Fruit fly (Drosophila melanogaster) whole organism, embryonic: Measurements from ENCODE around the gene GstD8.

Experiments
- Awh ChIP-seq: fragments of 200-800 bp; sonication (Bioruptor generic); IDR thresholded peaks from 2 replicates; pipeline ENCODE4, ENCODE4 v1.3.6; 2022; ENCODE audit warnings: missing biosample characterization, missing genetic modification characterization
- BEAF-32 ChIP-seq: fragments of 200-800 bp; sonication (Bioruptor generic); optimal IDR thresholded peaks from 3 replicates; lab custom pipeline; 2017; ENCODE audit warnings: missing biosample characterization, missing genetic modification characterization, mild to moderate bottlenecking, moderate library complexity, missing genetic modification reagents
- CG11247 ChIP-seq: fragments of 200-800 bp; sonication (Bioruptor generic); IDR thresholded peaks from 2 replicates; pipeline ENCODE4 v1.3.6; 2022; ENCODE audit warnings: missing biosample characterization, missing genetic modification characterization
- CG11695 ChIP-seq: fragments of 200-800 bp; sonication (Bioruptor generic); IDR thresholded peaks from 3 replicates; pipeline ENCODE4 v1.3.6; 2022; ENCODE audit warnings: missing biosample characterization, missing genetic modification characterization
- CG12744 ChIP-seq: fragments of 200-800 bp; sonication (Bioruptor generic); optimal IDR thresholded peaks from 2 replicates; lab custom pipeline; 2016; ENCODE audit warnings: missing biosample characterization, missing genetic modification characterization
- CG15479 ChIP-seq: fragments of 200-800 bp; sonication (Bioruptor generic); optimal IDR thresholded peaks from 3 replicates; lab custom pipeline; 2019; ENCODE audit warnings: missing biosample characterization, mild to moderate bottlenecking, missing genetic modification characterization, moderate library complexity
- CG1603 ChIP-seq: fragments of 200-800 bp; sonication (Bioruptor generic); optimal IDR thresholded peaks from 2 replicates; lab custom pipeline; 2019; ENCODE audit warnings: missing biosample characterization, mild to moderate bottlenecking, missing genetic modification characterization, moderate library complexity
- CG16813 ChIP-seq: fragments of 200-800 bp; sonication (Bioruptor generic); IDR thresholded peaks from 3 replicates; pipeline ENCODE4 v1.3.6; 2022; ENCODE audit warnings: missing biosample characterization, missing genetic modification characterization; ENCODE audit not compliant: partially characterized antibody
- CG3281 ChIP-seq: fragments of 200-800 bp; sonication (Bioruptor generic); optimal IDR thresholded peaks from 3 replicates; lab custom pipeline; 2017; ENCODE audit warnings: missing biosample characterization, mild to moderate bottlenecking, missing genetic modification characterization
- CG34224 ChIP-seq: fragments of 200-800 bp; sonication (Bioruptor generic); IDR thresholded peaks from 3 replicates; pipeline ENCODE4 v1.3.6; 2022; ENCODE audit warnings: missing biosample characterization, missing genetic modification characterization; ENCODE audit not compliant: partially characterized antibody
- CG4707 ChIP-seq: fragments of 200-800 bp; sonication (Bioruptor generic); optimal IDR thresholded peaks from 2 replicates; lab custom pipeline; 2018; ENCODE audit warnings: missing biosample characterization, mild to moderate bottlenecking, missing genetic modification characterization, moderate library complexity
- CG8290 ChIP-seq, 3 experiments: fragments of 200-800 bp; sonication (Bioruptor generic); optimal IDR thresholded peaks; 2 replicates each; lab custom pipeline; 2016 to 2019; ENCODE audit warnings: missing biosample characterization in 3 of 3, missing genetic modification characterization in 3 of 3, mild to moderate bottlenecking in 2 of 3, moderate library complexity in 1 of 3
- CG8765 ChIP-seq: fragments of 200-800 bp; sonication (Bioruptor generic); IDR thresholded peaks from 2 replicates; pipeline ENCODE4 v1.3.6; 2022; ENCODE audit warnings: missing biosample characterization, missing genetic modification characterization
- CG9797 ChIP-seq: fragments of 200-800 bp; sonication (Bioruptor generic); optimal IDR thresholded peaks from 3 replicates; lab custom pipeline; 2018; ENCODE audit warnings: missing biosample characterization, mild to moderate bottlenecking, missing genetic modification characterization
- CHES-1-like ChIP-seq: fragments of 200-800 bp; sonication (Bioruptor generic); optimal IDR thresholded peaks from 2 replicates; lab custom pipeline; 2016; ENCODE audit warnings: missing biosample characterization, missing genetic modification characterization
- CTCF ChIP-seq: fragments of 200-800 bp; sonication (Bioruptor generic); optimal IDR thresholded peaks from 2 replicates; lab custom pipeline; 2017; ENCODE audit warnings: missing biosample characterization, mild to moderate bottlenecking, missing genetic modification characterization, moderate library complexity
- CoRest ChIP-seq: fragments of 200-800 bp; sonication (Bioruptor generic); optimal IDR thresholded peaks from 3 replicates; lab custom pipeline; 2018; ENCODE audit warnings: missing biosample characterization, mild to moderate bottlenecking, missing genetic modification characterization, moderate library complexity
- CrebB ChIP-seq: fragments of 200-800 bp; sonication (Bioruptor generic); optimal IDR thresholded peaks from 3 replicates; lab custom pipeline; 2018; ENCODE audit warnings: missing biosample characterization, mild to moderate bottlenecking, missing genetic modification characterization
- Dll ChIP-seq: fragments of 200-800 bp; sonication (Bioruptor generic); IDR thresholded peaks from 4 replicates; pipeline ENCODE4 v1.3.6; 2022; ENCODE audit warnings: missing biosample characterization, missing genetic modification characterization; ENCODE audit not compliant: partially characterized antibody
- Doc3 ChIP-seq: fragments of 200-800 bp; sonication (Bioruptor generic); IDR thresholded peaks from 3 replicates; pipeline ENCODE4 v1.3.6; 2022; ENCODE audit warnings: missing biosample characterization, missing genetic modification characterization; ENCODE audit not compliant: partially characterized antibody
- Dp ChIP-seq: fragments of 200-800 bp; sonication (Bioruptor generic); optimal IDR thresholded peaks from 2 replicates; lab custom pipeline; 2018; ENCODE audit warnings: missing biosample characterization, mild to moderate bottlenecking, missing genetic modification characterization, moderate library complexity
- E2f2 ChIP-seq: fragments of 200-800 bp; sonication (Bioruptor generic); IDR thresholded peaks from 2 replicates; pipeline ENCODE4 v1.3.6; 2022; ENCODE audit warnings: missing biosample characterization, missing genetic modification characterization
- HmgD ChIP-seq: fragments of 200-800 bp; sonication (Bioruptor generic); optimal IDR thresholded peaks from 3 replicates; lab custom pipeline; 2016; ENCODE audit warnings: missing biosample characterization, missing genetic modification characterization
- Lim3 ChIP-seq: fragments of 200-800 bp; sonication (Bioruptor generic); IDR thresholded peaks from 2 replicates; pipeline ENCODE4 v1.3.6; 2022; ENCODE audit warnings: missing biosample characterization, missing genetic modification characterization
- Lpt ChIP-seq: fragments of >200 bp; optimal IDR thresholded peaks from 2 replicates; lab custom pipeline; 2018; ENCODE audit warnings: missing biosample characterization, missing genetic modification characterization
- MBD-R2 ChIP-seq: fragments of 200-800 bp; sonication (Bioruptor generic); IDR thresholded peaks from 2 replicates; pipeline ENCODE4 v1.3.6; 2022; ENCODE audit warnings: missing biosample characterization, missing genetic modification characterization
- MESR4 ChIP-seq: fragments of 200-800 bp; sonication (Bioruptor generic); optimal IDR thresholded peaks from 2 replicates; lab custom pipeline; 2018; ENCODE audit warnings: missing biosample characterization, mild to moderate bottlenecking, missing genetic modification characterization, moderate library complexity
- Scr ChIP-seq: fragments of 200-800 bp; sonication (Bioruptor generic); IDR thresholded peaks from 2 replicates; pipeline ENCODE4 v1.3.6; 2022; ENCODE audit warnings: missing biosample characterization, missing genetic modification characterization; ENCODE audit not compliant: partially characterized antibody
- Six4 ChIP-seq: fragments of 200-800 bp; sonication (Bioruptor generic); optimal IDR thresholded peaks from 2 replicates; lab custom pipeline; 2016; ENCODE audit warnings: missing biosample characterization, missing genetic modification characterization
- Spps ChIP-seq: fragments of 200-800 bp; sonication (Bioruptor generic); optimal IDR thresholded peaks from 2 replicates; lab custom pipeline; 2018; ENCODE audit warnings: missing biosample characterization, mild to moderate bottlenecking, missing genetic modification characterization
- Sry-δ ChIP-seq: fragments of 200-800 bp; sonication (Bioruptor generic); optimal IDR thresholded peaks from 2 replicates; lab custom pipeline; 2016; ENCODE audit warnings: missing biosample characterization, missing genetic modification characterization
- Xbp1 ChIP-seq: fragments of 200-800 bp; sonication (Bioruptor generic); optimal IDR thresholded peaks from 3 replicates; lab custom pipeline; 2016; ENCODE audit warnings: missing biosample characterization, mild to moderate bottlenecking, missing genetic modification characterization
- YL-1 ChIP-seq: fragments of 200-800 bp; sonication (Bioruptor generic); optimal IDR thresholded peaks from 3 replicates; lab custom pipeline; 2017; ENCODE audit warnings: missing biosample characterization, mild to moderate bottlenecking, missing genetic modification characterization
- bigmax ChIP-seq: fragments of 200-800 bp; sonication (Bioruptor generic); optimal IDR thresholded peaks from 2 replicates; lab custom pipeline; 2018; ENCODE audit warnings: missing biosample characterization, mild to moderate bottlenecking, missing genetic modification characterization
- chif ChIP-seq, 2 experiments: fragments of 200-800 bp; sonication (Bioruptor generic); optimal IDR thresholded peaks; 3 replicates each; lab custom pipeline; 2016; ENCODE audit warnings: missing biosample characterization in 2 of 2, missing genetic modification characterization in 2 of 2
- chinmo ChIP-seq: fragments of 200-800 bp; sonication (Bioruptor generic); IDR thresholded peaks from 4 replicates; pipeline ENCODE4 v1.3.6; 2022; ENCODE audit warnings: missing biosample characterization, missing genetic modification characterization; ENCODE audit not compliant: partially characterized antibody
- dan ChIP-seq: fragments of 200-800 bp; sonication (Bioruptor generic); IDR thresholded peaks from 2 replicates; pipeline ENCODE4 v1.3.6; 2022; ENCODE audit warnings: missing biosample characterization, missing genetic modification characterization
- hb ChIP-seq: fragments of 200-800 bp; sonication (Bioruptor generic); IDR thresholded peaks from 3 replicates; pipeline ENCODE4 v1.3.6; 2022; ENCODE audit warnings: missing biosample characterization, missing genetic modification characterization; ENCODE audit not compliant: partially characterized antibody
- her ChIP-seq: fragments of 200-800 bp; sonication (Bioruptor generic); optimal IDR thresholded peaks from 2 replicates; lab custom pipeline; 2016; ENCODE audit warnings: missing biosample characterization, missing genetic modification characterization
- hkb ChIP-seq, 2 experiments: fragments of 200-800 bp in 1 of 2; fragments of >200 bp in 1 of 2; sonication (Bioruptor generic) in 1 of 2; IDR thresholded peaks in 1 of 2; optimal IDR thresholded peaks in 1 of 2; 2 replicates each; pipeline versions ENCODE4 v1.3.6 to Lab custom; 2017 to 2022; ENCODE audit warnings: missing biosample characterization in 1 of 2, missing genetic modification characterization in 1 of 2
- kni ChIP-seq: fragments of 200-800 bp; sonication (Bioruptor generic); optimal IDR thresholded peaks from 3 replicates; lab custom pipeline; 2017; ENCODE audit warnings: mild to moderate bottlenecking, missing biosample characterization, missing genetic modification reagents, missing genetic modification characterization
- luna ChIP-seq: fragments of 200-800 bp; sonication (Bioruptor generic); optimal IDR thresholded peaks from 2 replicates; lab custom pipeline; 2016; ENCODE audit warnings: missing biosample characterization, missing genetic modification characterization
- pzg ChIP-seq: fragments of 200-800 bp; sonication (Bioruptor generic); optimal IDR thresholded peaks from 3 replicates; lab custom pipeline; 2018; ENCODE audit warnings: missing biosample characterization, mild to moderate bottlenecking, missing genetic modification characterization, moderate library complexity
- scrt ChIP-seq: fragments of 200-800 bp; sonication (Bioruptor generic); optimal IDR thresholded peaks from 2 replicates; lab custom pipeline; 2018; ENCODE audit warnings: missing biosample characterization, mild to moderate bottlenecking, missing genetic modification characterization, moderate library complexity
- sna ChIP-seq: fragments of 200-800 bp; sonication (Bioruptor generic); IDR thresholded peaks from 2 replicates; pipeline ENCODE4 v1.3.6; 2022; ENCODE audit warnings: missing biosample characterization, missing genetic modification characterization; ENCODE audit not compliant: partially characterized antibody
- sr ChIP-seq: fragments of 200-800 bp; sonication (Bioruptor generic); IDR thresholded peaks from 3 replicates; pipeline ENCODE4 v1.3.6; 2022; ENCODE audit warnings: missing biosample characterization, missing genetic modification characterization
- trem ChIP-seq: fragments of 200-800 bp; optimal IDR thresholded peaks from 3 replicates; lab custom pipeline; 2019; ENCODE audit warnings: missing biosample characterization, mild to moderate bottlenecking, missing genetic modification characterization, moderate library complexity
- unc-4 ChIP-seq: fragments of 200-800 bp; sonication (Bioruptor generic); IDR thresholded peaks from 2 replicates; pipeline ENCODE4 v1.3.6; 2022; ENCODE audit warnings: missing biosample characterization, missing genetic modification characterization; ENCODE audit not compliant: partially characterized antibody
- yki ChIP-seq: fragments of >200 bp; optimal IDR thresholded peaks from 3 replicates; lab custom pipeline; 2018

Gene GstD8

DNA sequence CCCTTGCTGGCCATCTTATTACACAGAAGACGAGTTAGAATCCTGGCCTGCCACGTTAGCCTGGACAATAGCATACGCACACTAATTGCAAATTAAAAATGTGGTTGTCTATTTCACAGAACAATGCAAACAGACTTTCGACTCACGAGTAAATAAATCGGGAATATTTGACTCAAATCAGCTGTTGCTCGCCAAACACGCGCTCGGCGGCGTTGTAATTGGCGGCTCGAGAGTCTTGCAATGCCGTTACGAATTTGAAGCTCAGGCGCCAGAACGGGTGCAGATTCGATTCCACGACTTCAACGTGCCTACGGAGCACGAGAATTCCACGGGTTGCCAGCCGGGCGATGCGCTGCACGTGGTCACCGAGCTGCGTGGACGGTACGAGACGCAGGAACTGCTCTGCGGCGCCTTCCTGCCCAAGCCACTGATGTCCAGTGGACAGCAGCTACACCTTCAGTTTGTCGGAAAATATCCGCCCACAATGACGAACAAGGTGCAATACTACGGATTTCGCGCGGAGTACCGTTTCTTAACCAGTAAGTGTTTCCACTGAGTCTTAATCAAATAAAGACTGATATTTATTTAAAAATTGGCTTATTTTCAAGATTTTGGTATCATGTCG lies 22.0 kb downstream of the GstD8 start, which contains the start of gene DNAlig3 (continued):
- TF ChIP-seq chinmo (0 out of 4 replicates have a peak, but pooled peaks have one; percentile 27), CG11695 (GFP tag; lab: Robert Waterston, UW) (no peak), CHES-1-like (GFP tag; lab: Kevin White, UChicago) (no peak), hb (0 out of 3 replicates have a peak, but pooled peaks have one; percentile 64), CoRest (tag; lab: Kevin White, UChicago) (no peak), Sry-δ (GFP tag; lab: Kevin White, UChicago) (peak; percentile 22), CTCF (GFP tag; lab: Kevin White, UChicago) (peak; percentile 45), hkb (optimal IDR thresholded peaks at IDR 0.05; lab: Kevin White, UChicago) (no peak), hkb (GFP tag; IDR thresholded peaks at IDR 0.05; lab: Robert Waterston, UW) (no peak), luna (GFP tag; lab: Kevin White, UChicago) (no peak), CG9797 (peak; percentile 17), pzg (GFP tag; lab: Kevin White, UChicago) (peak; percentile 68), YL-1 (GFP tag; lab: Kevin White, UChicago) (no peak), CG15479 (no peak), Awh (no peak), CG8765 (GFP tag; lab: Robert Waterston, UW) (no peak), CG3281 (no peak), Scr (GFP tag; lab: Robert Waterston, UW) (peak; percentile 60), MBD-R2 (GFP tag; lab: Robert Waterston, UW) (peak; percentile 76), chif (GFP tag; optimal IDR thresholded peaks at IDR 0.05; lab: Kevin White, UChicago) (no peak), HmgD (peak; percentile 8), Spps (tag; lab: Kevin White, UChicago) (no peak), E2f2 (GFP tag; lab: Robert Waterston, UW) (peak; percentile 89), scrt (peak; percentile 53), Doc3 (GFP tag; lab: Robert Waterston, UW) (peak; percentile 61; the same call in 1 of the 3 replicates), CrebB (tag; lab: Kevin White, UChicago) (no peak), CG16813 (GFP tag; lab: Robert Waterston, UW) (peak; percentile 45; the same call in 1 of the 3 replicates), her (GFP tag; lab: Kevin White, UChicago) (peak; percentile 39), Six4 (no peak), CG12744 (GFP tag; lab: Kevin White, UChicago) (no peak), Dp (GFP tag; lab: Kevin White, UChicago) (peak; percentile 86), kni (GFP tag; lab: Kevin White, UChicago) (peak; percentile 44), Dll (GFP tag; lab: Robert Waterston, UW) (peak; percentile 73), CG4707 (GFP tag; lab: Kevin White, UChicago) (no peak), unc-4 (GFP tag; lab: Robert Waterston, UW) (peak; percentile 57), BEAF-32 (peak; percentile 68), bigmax (peak; percentile 8), Lim3 (no peak), CG11247 (GFP tag; lab: Robert Waterston, UW) (no peak), Lpt (GFP tag; lab: Kevin White, UChicago) (no peak), CG34224 (GFP tag; lab: Robert Waterston, UW) (peak; percentile 57), MESR4 (GFP tag; lab: Kevin White, UChicago) (peak; percentile 23), CG8290 (GFP tag; optimal IDR thresholded peaks at IDR 0.05; lab: Kevin White, UChicago) (no peak), CG8290 (tag; optimal IDR thresholded peaks at IDR 0.05; lab: Kevin White, UChicago) (peak in 1 of 2 experiments; percentile 40), Xbp1 (no peak), CG1603 (tag; lab: Kevin White, UChicago) (peak; percentile 64), sr (GFP tag; lab: Robert Waterston, UW) (no peak), dan (GFP tag; lab: Robert Waterston, UW) (no peak), trem (tag; lab: Kevin White, UChicago) (peak; percentile 23), sna (peak; percentile 62), yki (no peak)
